Worm (Caenorhabditis elegans) whole organism, young adult: Measurements from ENCODE around the gene emre-1.

Experiments used
- F39B2.1 ChIP-seq: fragments of 200-800 bp; sonication (Bioruptor generic); IDR thresholded peaks from 2 replicates; pipeline ENCODE4 v1.3.6; 2022; ENCODE audit warnings: missing genetic modification reagents, missing genetic modification characterization, missing compliant biosample characterization
- K12H6.12 ChIP-seq: fragments of 200-800 bp; sonication (Bioruptor generic); optimal IDR thresholded peaks from 2 replicates; lab custom pipeline; 2018; ENCODE audit warnings: mild to moderate bottlenecking, missing genetic modification characterization, missing compliant biosample characterization
- ama-1 ChIP-seq, 3 experiments: fragments of 150-350 bp in 1 of 3; sonication (generic microtip) in 2 of 3; optimal IDR thresholded peaks; 2 replicates each; lab custom pipeline; 2014 to 2018; ENCODE audit warnings: missing biosample characterization in 2 of 3, missing genetic modification characterization in 2 of 3, missing genetic modification reagents in 2 of 3
- ccch-3 ChIP-seq: fragments of 200-800 bp; sonication (Bioruptor generic); optimal IDR thresholded peaks from 2 replicates; lab custom pipeline; 2018; ENCODE audit warnings: mild to moderate bottlenecking, missing genetic modification characterization, missing compliant biosample characterization
- ceh-40 ChIP-seq: fragments of 200-800 bp; sonication (Bioruptor generic); IDR thresholded peaks from 2 replicates; pipeline ENCODE4 v1.3.6; 2022; ENCODE audit warnings: missing genetic modification characterization, missing compliant biosample characterization
- gei-17 ChIP-seq: fragments of 200-800 bp; sonication (Bioruptor generic); optimal IDR thresholded peaks from 2 replicates; lab custom pipeline; 2018; ENCODE audit warnings: mild to moderate bottlenecking, missing genetic modification characterization, missing compliant biosample characterization
- nhr-120 ChIP-seq: fragments of 200-800 bp; sonication (Bioruptor generic); IDR thresholded peaks from 2 replicates; pipeline ENCODE4 v1.3.6; 2022; ENCODE audit warnings: missing genetic modification characterization, missing compliant biosample characterization
- nhr-80 ChIP-seq: sonication (generic microtip); optimal IDR thresholded peaks from 2 replicates; lab custom pipeline; 2016; ENCODE audit warnings: missing genetic modification characterization, missing compliant biosample characterization
- nhr-90 ChIP-seq: sonication (generic microtip); optimal IDR thresholded peaks from 2 replicates; lab custom pipeline; 2016; ENCODE audit warnings: missing genotype, mild to moderate bottlenecking, missing genetic modification characterization, missing compliant biosample characterization
- ztf-28 ChIP-seq: fragments of 200-800 bp; sonication (Bioruptor generic); IDR thresholded peaks from 2 replicates; pipeline ENCODE4 v1.3.6; 2022; ENCODE audit warnings: missing genetic modification reagents, missing genetic modification characterization, missing compliant biosample characterization

- no peak for TF ChIP-seq gei-17
- TF ChIP-seq ztf-28 (GFP tag; lab: Robert Waterston, UW) = no peak
- no peak for TF ChIP-seq K12H6.12
- TF ChIP-seq nhr-120 (GFP tag; lab: Robert Waterston, UW) = no peak
- no peak for TF ChIP-seq ama-1 (optimal IDR thresholded peaks at IDR 0.05; lab: Kevin White, UChicago)
- TF ChIP-seq ama-1 (GFP tag; optimal IDR thresholded peaks at IDR 0.05; lab: Kevin White, UChicago) = no peak
- TF ChIP-seq ccch-3 (GFP tag; lab: Kevin White, UChicago) = no peak
- TF ChIP-seq ceh-40 = no peak
- TF ChIP-seq nhr-80 = no peak
- TF ChIP-seq nhr-90 (tag; lab: Kevin White, UChicago) = no peak
- no peak for TF ChIP-seq F39B2.1
Measured at ce11 chrX:14993744-14994143, 14.3 kb downstream of the emre-1 start.
